Worm (Caenorhabditis elegans) whole organism, young adult: ENCODE measurements around the gene srz-29.

Source experiments
- B0261.1 ChIP-seq: sonication (generic microtip); optimal IDR thresholded peaks from 2 replicates; lab custom pipeline; 2016; ENCODE audit warnings: mild to moderate bottlenecking, missing genetic modification characterization, moderate library complexity, missing compliant biosample characterization
- D2030.7 ChIP-seq: fragments of 200-800 bp; sonication (Bioruptor generic); IDR thresholded peaks from 2 replicates; pipeline ENCODE4 v1.3.6; 2022; ENCODE audit warnings: missing genetic modification reagents, missing genetic modification characterization, missing compliant biosample characterization
- F37B4.10 ChIP-seq: fragments of 200-800 bp; sonication (Bioruptor generic); IDR thresholded peaks from 2 replicates; pipeline ENCODE4 v1.3.6; 2022; ENCODE audit warnings: missing genetic modification characterization, missing compliant biosample characterization
- F39B2.1 ChIP-seq: fragments of 200-800 bp; sonication (Bioruptor generic); IDR thresholded peaks from 2 replicates; pipeline ENCODE4 v1.3.6; 2022; ENCODE audit warnings: missing genetic modification reagents, missing genetic modification characterization, missing compliant biosample characterization
- K12H6.12 ChIP-seq: fragments of 200-800 bp; sonication (Bioruptor generic); optimal IDR thresholded peaks from 2 replicates; lab custom pipeline; 2018; ENCODE audit warnings: mild to moderate bottlenecking, missing genetic modification characterization, missing compliant biosample characterization
- T07F8.4 ChIP-seq: sonication (generic microtip); optimal IDR thresholded peaks from 2 replicates; lab custom pipeline; 2016; ENCODE audit warnings: mild to moderate bottlenecking, missing genetic modification characterization, moderate library complexity, missing compliant biosample characterization
- Y56A3A.18 ChIP-seq: fragments of 200-800 bp; sonication (Bioruptor generic); IDR thresholded peaks from 2 replicates; pipeline ENCODE4 v1.3.6; 2022; ENCODE audit warnings: missing genetic modification reagents, missing genetic modification characterization, missing compliant biosample characterization
- Y67H2A.10 ChIP-seq: fragments of 200-800 bp; sonication (Bioruptor generic); conservative IDR thresholded peaks from 2 replicates; pipeline ENCODE4 v1.3.6; 2022; ENCODE audit warnings: missing genetic modification reagents, missing genetic modification characterization, missing compliant biosample characterization
- akir-1 ChIP-seq: fragments of 200-800 bp; sonication (Bioruptor generic); optimal IDR thresholded peaks from 2 replicates; lab custom pipeline; 2018; ENCODE audit warnings: mild to moderate bottlenecking, missing genetic modification characterization, moderate library complexity, missing compliant biosample characterization
- attf-3 ChIP-seq: fragments of 200-800 bp; sonication (Bioruptor generic); conservative IDR thresholded peaks from 2 replicates; pipeline ENCODE4 v1.3.6; 2022; ENCODE audit warnings: missing genetic modification reagents, missing genetic modification characterization, missing compliant biosample characterization
- attf-6 ChIP-seq: fragments of 200-800 bp; sonication (Bioruptor generic); IDR thresholded peaks from 2 replicates; pipeline ENCODE4 v1.3.6; 2022; ENCODE audit warnings: missing genetic modification reagents, missing genetic modification characterization, missing compliant biosample characterization
- ceh-100 ChIP-seq: fragments of 200-800 bp; sonication (Bioruptor generic); IDR thresholded peaks from 2 replicates; pipeline ENCODE4 v1.3.6; 2022; ENCODE audit warnings: missing genetic modification reagents, missing genetic modification characterization, missing compliant biosample characterization
- ceh-40 ChIP-seq: fragments of 200-800 bp; sonication (Bioruptor generic); IDR thresholded peaks from 2 replicates; pipeline ENCODE4 v1.3.6; 2022; ENCODE audit warnings: missing genetic modification characterization, missing compliant biosample characterization
- ceh-58 ChIP-seq: fragments of 200-800 bp; sonication (Bioruptor generic); IDR thresholded peaks from 2 replicates; pipeline ENCODE4 v1.3.6; 2022; ENCODE audit warnings: missing genetic modification characterization, missing compliant biosample characterization
- ceh-79 ChIP-seq: sonication (generic microtip); optimal IDR thresholded peaks from 2 replicates; lab custom pipeline; 2017; ENCODE audit warnings: mild to moderate bottlenecking, missing genetic modification characterization, missing compliant biosample characterization
- ceh-91 ChIP-seq: fragments of 200-800 bp; sonication (Bioruptor generic); IDR thresholded peaks from 2 replicates; pipeline ENCODE4 v1.3.6; 2022; ENCODE audit warnings: missing genetic modification reagents, missing genetic modification characterization, missing compliant biosample characterization
- egl-44 ChIP-seq: fragments of 200-800 bp; sonication (Bioruptor generic); IDR thresholded peaks from 2 replicates; pipeline ENCODE4 v1.3.6; 2022; ENCODE audit warnings: missing genetic modification reagents, missing genetic modification characterization, missing compliant biosample characterization
- ets-4 ChIP-seq: fragments of 200-800 bp; sonication (Bioruptor generic); optimal IDR thresholded peaks from 2 replicates; lab custom pipeline; 2018; ENCODE audit warnings: mild to moderate bottlenecking, missing genetic modification characterization, missing compliant biosample characterization
- hmg-20 ChIP-seq: fragments of 200-800 bp; sonication (Bioruptor generic); IDR thresholded peaks from 2 replicates; pipeline ENCODE4 v1.3.6; 2022; ENCODE audit warnings: missing genetic modification reagents, missing genetic modification characterization, missing compliant biosample characterization
- let-607 ChIP-seq, 2 experiments: fragments of 200-800 bp in 1 of 2; sonication (Bioruptor generic) in 1 of 2; sonication (generic microtip) in 1 of 2; optimal IDR thresholded peaks; 2 replicates each; lab custom pipeline; 2016 to 2018; ENCODE audit warnings: mild to moderate bottlenecking in 2 of 2, missing compliant biosample characterization in 2 of 2, missing genetic modification characterization in 2 of 2, moderate library complexity in 2 of 2, missing genotype in 1 of 2
- lsl-1 ChIP-seq: fragments of 200-800 bp; sonication (Bioruptor generic); optimal IDR thresholded peaks from 2 replicates; lab custom pipeline; 2018; ENCODE audit warnings: mild to moderate bottlenecking, missing genetic modification characterization, moderate library complexity, missing compliant biosample characterization
- madf-6 ChIP-seq: fragments of 200-800 bp; sonication (Bioruptor generic); IDR thresholded peaks from 2 replicates; pipeline ENCODE4 v1.3.6; 2022; ENCODE audit warnings: missing genetic modification reagents, missing genetic modification characterization, missing compliant biosample characterization
- mxl-1 ChIP-seq: sonication (generic microtip); optimal IDR thresholded peaks from 2 replicates; lab custom pipeline; 2016; ENCODE audit warnings: missing genetic modification characterization, missing compliant biosample characterization
- nfyb-1 ChIP-seq: fragments of 200-800 bp; sonication (Bioruptor generic); IDR thresholded peaks from 2 replicates; pipeline ENCODE4 v1.3.6; 2022; ENCODE audit warnings: missing genetic modification reagents, missing genetic modification characterization, missing compliant biosample characterization
- nhr-120 ChIP-seq: fragments of 200-800 bp; sonication (Bioruptor generic); IDR thresholded peaks from 2 replicates; pipeline ENCODE4 v1.3.6; 2022; ENCODE audit warnings: missing genetic modification characterization, missing compliant biosample characterization
- nhr-27 ChIP-seq: fragments of 200-800 bp; sonication (Bioruptor generic); optimal IDR thresholded peaks from 2 replicates; lab custom pipeline; 2018; ENCODE audit warnings: mild to moderate bottlenecking, missing genetic modification characterization, moderate library complexity, missing compliant biosample characterization
- pbrm-1 ChIP-seq: fragments of 200-800 bp; sonication (Bioruptor generic); IDR thresholded peaks from 2 replicates; pipeline ENCODE4 v1.3.6; 2022; ENCODE audit warnings: missing genetic modification reagents, missing genetic modification characterization, missing compliant biosample characterization
- snpc-1.1 ChIP-seq: sonication (generic microtip); optimal IDR thresholded peaks from 2 replicates; lab custom pipeline; 2017; ENCODE audit warnings: missing genetic modification characterization, mild to moderate bottlenecking, missing compliant biosample characterization, antibody characterized with exemption, moderate library complexity, missing genotype, missing genetic modification reagents; ENCODE audit not compliant: insufficient read depth
- snpc-1.3 ChIP-seq: sonication (generic microtip); optimal IDR thresholded peaks from 2 replicates; lab custom pipeline; 2017; ENCODE audit warnings: missing genetic modification characterization, mild to moderate bottlenecking, missing compliant biosample characterization, antibody characterized with exemption, moderate library complexity, missing genotype, missing genetic modification reagents; ENCODE audit not compliant: insufficient read depth
- snpc-4 ChIP-seq, 5 experiments: fragments of 150-350 bp in 1 of 5; sonication (generic microtip) in 4 of 5; optimal IDR thresholded peaks; 2 replicates each; lab custom pipeline; 2014 to 2018; ENCODE audit warnings: missing genetic modification characterization in 5 of 5, missing biosample characterization in 3 of 5, antibody characterized with exemption in 2 of 5, mild to moderate bottlenecking in 2 of 5, missing compliant biosample characterization in 2 of 5, missing genotype in 2 of 5, moderate library complexity in 2 of 5, missing genetic modification reagents in 1 of 5
- somi-1 ChIP-seq: fragments of 200-800 bp; sonication (Bioruptor generic); optimal IDR thresholded peaks from 2 replicates; lab custom pipeline; 2018; ENCODE audit warnings: mild to moderate bottlenecking, missing genetic modification characterization, missing compliant biosample characterization
- tbp1 ChIP-seq: fragments of 200-800 bp; sonication (Bioruptor generic); optimal IDR thresholded peaks from 2 replicates; lab custom pipeline; 2018; ENCODE audit warnings: mild to moderate bottlenecking, missing genetic modification characterization, missing compliant biosample characterization
- tbx-9 ChIP-seq: sonication (generic microtip); optimal IDR thresholded peaks from 2 replicates; lab custom pipeline; 2016; ENCODE audit warnings: borderline replicate concordance, missing genetic modification characterization, inconsistent platforms, missing compliant biosample characterization
- ztf-22 ChIP-seq: fragments of 200-800 bp; sonication (Bioruptor generic); optimal IDR thresholded peaks from 2 replicates; lab custom pipeline; 2018; ENCODE audit warnings: mild to moderate bottlenecking, missing genetic modification characterization, moderate library complexity, missing compliant biosample characterization
- ztf-25 ChIP-seq: fragments of 200-800 bp; sonication (Bioruptor generic); IDR thresholded peaks from 2 replicates; pipeline ENCODE4 v1.3.6; 2022; ENCODE audit warnings: missing genetic modification reagents, missing genetic modification characterization, missing compliant biosample characterization

The srz-29 gene

DNA sequence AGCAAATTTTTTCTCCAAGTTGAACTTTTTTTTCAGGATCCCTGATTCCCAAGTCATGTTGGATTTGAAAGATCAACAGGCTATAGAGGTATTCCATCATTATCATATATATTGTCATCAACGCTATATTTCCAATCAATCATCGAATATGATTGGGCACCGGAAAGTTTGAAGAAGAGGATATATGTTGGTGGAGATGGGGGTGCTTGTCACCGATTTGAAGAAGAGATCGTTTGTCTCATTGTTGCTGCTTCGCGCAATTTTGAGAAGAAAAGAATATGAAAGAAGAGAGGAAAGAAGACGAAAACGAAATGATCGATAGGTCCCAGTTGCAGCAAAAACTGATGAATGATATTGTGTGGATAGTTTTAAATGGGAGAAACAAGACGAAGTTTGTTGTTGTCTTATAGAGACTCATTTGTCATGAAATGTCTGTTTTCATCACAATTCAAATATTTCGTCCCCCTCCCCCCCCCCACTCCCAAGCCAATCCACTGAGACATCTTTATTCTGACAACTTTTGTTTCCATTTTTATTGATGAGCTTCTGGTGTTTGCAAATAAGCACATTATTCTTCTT, 43.7 kb upstream of the srz-29 start, which contains the start of gene T23G4.2:
T23G4.2 (minus strand) TSS at position 255 of the 579 bp plus-strand sequence.
- no peak for TF ChIP-seq ceh-40 (GFP tag; lab: Robert Waterston, UW)
- TF ChIP-seq F37B4.10 (GFP tag; lab: Robert Waterston, UW), result no peak
- no peak for TF ChIP-seq snpc-1.1 (tag; lab: Kevin White, UChicago)
- TF ChIP-seq ztf-25 (GFP tag; lab: Robert Waterston, UW), result no peak
- TF ChIP-seq hmg-20 (GFP tag; lab: Robert Waterston, UW), result no peak
- no peak for TF ChIP-seq D2030.7 (GFP tag; lab: Robert Waterston, UW)
- no peak for TF ChIP-seq egl-44
- TF ChIP-seq B0261.1 (tag; lab: Kevin White, UChicago), result no peak
- no peak for TF ChIP-seq pbrm-1 (GFP tag; lab: Robert Waterston, UW)
- TF ChIP-seq ets-4 (GFP tag; lab: Kevin White, UChicago), result no peak
- TF ChIP-seq Y67H2A.10 (GFP tag; lab: Robert Waterston, UW), result no peak
- no peak for TF ChIP-seq somi-1 (GFP tag; lab: Kevin White, UChicago)
- TF ChIP-seq mxl-1, result no peak
- no peak for TF ChIP-seq nhr-120 (GFP tag; lab: Robert Waterston, UW)
- TF ChIP-seq T07F8.4 (tag; lab: Kevin White, UChicago), result no peak
- TF ChIP-seq ceh-79 (tag; lab: Kevin White, UChicago), result no peak
- no peak for TF ChIP-seq snpc-1.3 (tag; lab: Kevin White, UChicago)
- TF ChIP-seq Y56A3A.18, result no peak
- TF ChIP-seq nhr-27 (tag; lab: Kevin White, UChicago), result no peak
- TF ChIP-seq ceh-91 (GFP tag; lab: Robert Waterston, UW), result no peak

DNA sequence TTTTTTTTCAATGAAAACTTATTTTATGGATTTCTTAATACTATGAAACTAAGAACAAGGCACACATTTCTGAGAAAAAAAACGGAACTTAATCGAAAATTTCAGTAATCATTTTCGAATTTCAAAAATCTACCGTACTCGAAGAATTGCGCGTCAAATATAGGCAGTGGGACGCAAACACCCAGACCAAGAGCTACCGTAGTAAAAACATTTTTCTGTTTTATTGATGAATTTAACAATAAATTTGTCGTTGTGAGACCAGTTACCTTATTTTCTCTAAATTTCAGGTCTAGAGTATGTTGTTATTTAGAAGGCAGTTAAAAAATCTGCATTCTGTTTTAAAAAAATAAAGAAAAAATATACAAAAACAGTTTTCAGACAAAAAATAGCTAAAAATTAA, 41.9 kb upstream of the srz-29 start:
- TF ChIP-seq ceh-58 (GFP tag; lab: Robert Waterston, UW) (no peak), snpc-1.3 (tag; lab: Kevin White, UChicago) (no peak), madf-6 (GFP tag; lab: Robert Waterston, UW) (0 out of 2 replicates have a peak, but pooled peaks have one; percentile 17), tbp1 (GFP tag; lab: Kevin White, UChicago) (peak; percentile 28), tbx-9 (tag; lab: Kevin White, UChicago) (no peak), snpc-4 (GFP tag; optimal IDR thresholded peaks at IDR 0.05; lab: Kevin White, UChicago) (peak; percentile 45), snpc-4 (tag; optimal IDR thresholded peaks at IDR 0.05; lab: Kevin White, UChicago) (peak in 3 of 4 experiments; percentile 77 to 85 (median 84)), nhr-120 (GFP tag; lab: Robert Waterston, UW) (no peak), attf-3 (0 out of 2 replicates have a peak, but pooled peaks have one; percentile 39), hmg-20 (GFP tag; lab: Robert Waterston, UW) (no peak), attf-6 (GFP tag; lab: Robert Waterston, UW) (peak; percentile 59; the same call in 1 of the 2 replicates), lsl-1 (GFP tag; lab: Kevin White, UChicago) (peak; percentile 74)

DNA sequence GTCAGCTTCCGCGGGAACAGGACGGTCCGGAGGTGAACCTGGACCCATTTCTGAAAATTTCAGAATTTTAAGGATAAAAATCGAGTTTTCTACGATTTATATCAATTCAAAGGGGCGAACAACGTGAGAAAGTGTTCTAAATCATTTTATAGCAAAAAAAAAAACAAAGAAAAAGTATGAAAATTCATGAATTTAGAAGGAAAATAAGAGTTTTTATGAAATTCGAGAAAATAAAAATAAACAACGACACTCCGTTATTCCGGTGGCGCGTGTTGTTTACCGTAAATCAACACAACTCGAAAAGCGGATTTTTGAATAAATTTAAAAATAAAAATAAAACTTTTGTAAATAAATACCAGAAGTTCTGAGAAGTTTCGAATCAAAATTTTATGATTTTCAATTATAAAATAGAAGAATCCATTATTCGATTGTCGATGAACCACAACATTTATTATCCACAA, 41.3 kb upstream of the srz-29 start, which contains the start of gene nyn-1:
nyn-1 (minus strand) TSS at position 51 of the 461 bp plus-strand sequence.
- TF ChIP-seq akir-1 (GFP tag; lab: Kevin White, UChicago) (no peak), snpc-4 (GFP tag; optimal IDR thresholded peaks at IDR 0.05; lab: Kevin White, UChicago) (peak; percentile 66), snpc-4 (tag; optimal IDR thresholded peaks at IDR 0.05; lab: Kevin White, UChicago) (peak in 3 of 4 experiments; percentile 60 to 73 (median 70)), ztf-22 (GFP tag; lab: Kevin White, UChicago) (no peak), nfyb-1 (GFP tag; lab: Robert Waterston, UW) (no peak), K12H6.12 (tag; lab: Kevin White, UChicago) (no peak), attf-3 (peak; percentile 91), ceh-79 (tag; lab: Kevin White, UChicago) (no peak), let-607 (tag; optimal IDR thresholded peaks at IDR 0.05; lab: Kevin White, UChicago) (no peak), ceh-100 (no peak), attf-6 (GFP tag; lab: Robert Waterston, UW) (peak; percentile 79), F39B2.1 (GFP tag; lab: Robert Waterston, UW) (no peak)
